Fruit fly (Drosophila melanogaster) whole organism, embryonic: ENCODE results near the gene CG12640.

Experiments
- Aef1 ChIP-seq: fragments of 200-800 bp; sonication (Bioruptor generic); IDR thresholded peaks from 3 replicates; pipeline ENCODE4 v1.3.6; 2022; ENCODE audit warnings: missing biosample characterization, missing genetic modification characterization
- BEAF-32 ChIP-seq: fragments of 200-800 bp; sonication (Bioruptor generic); optimal IDR thresholded peaks from 3 replicates; lab custom pipeline; 2017; ENCODE audit warnings: missing biosample characterization, missing genetic modification characterization, mild to moderate bottlenecking, moderate library complexity, missing genetic modification reagents
- Bgb ChIP-seq: fragments of 200-800 bp; sonication (Bioruptor generic); IDR thresholded peaks from 2 replicates; pipeline ENCODE4 v1.3.6; 2022; ENCODE audit warnings: missing biosample characterization, missing genetic modification characterization; ENCODE audit not compliant: partially characterized antibody
- CG10147 ChIP-seq: fragments of 200-800 bp; sonication (Bioruptor generic); optimal IDR thresholded peaks from 2 replicates; lab custom pipeline; 2019; ENCODE audit warnings: missing biosample characterization, mild to moderate bottlenecking, missing genetic modification characterization, moderate library complexity
- CG13287 ChIP-seq: fragments of 200-800 bp; sonication (Bioruptor generic); IDR thresholded peaks from 2 replicates; pipeline ENCODE4 v1.3.6; 2022; ENCODE audit warnings: missing biosample characterization, missing genetic modification characterization; ENCODE audit not compliant: partially characterized antibody
- CG13296 ChIP-seq: fragments of 200-800 bp; sonication (Bioruptor generic); optimal IDR thresholded peaks from 3 replicates; lab custom pipeline; 2018; ENCODE audit warnings: missing biosample characterization, mild to moderate bottlenecking, missing genetic modification characterization
- CG1647 ChIP-seq: fragments of 200-800 bp; sonication (Bioruptor generic); optimal IDR thresholded peaks from 3 replicates; lab custom pipeline; 2016; ENCODE audit warnings: missing biosample characterization, missing genetic modification characterization
- CG18011 ChIP-seq: fragments of 200-800 bp; sonication (Bioruptor generic); optimal IDR thresholded peaks from 2 replicates; lab custom pipeline; 2017; ENCODE audit warnings: missing biosample characterization, missing genetic modification characterization, mild to moderate bottlenecking, moderate library complexity, missing genotype
- CG18764 ChIP-seq: fragments of 200-800 bp; sonication (Bioruptor generic); optimal IDR thresholded peaks from 3 replicates; lab custom pipeline; 2016; ENCODE audit warnings: missing biosample characterization, missing genetic modification characterization
- CG2120 ChIP-seq: fragments of 200-800 bp; sonication (Bioruptor generic); optimal IDR thresholded peaks from 3 replicates; lab custom pipeline; 2016; ENCODE audit warnings: missing biosample characterization, missing genetic modification characterization
- CG2202 ChIP-seq: fragments of 200-800 bp; sonication (Bioruptor generic); optimal IDR thresholded peaks from 2 replicates; lab custom pipeline; 2018; ENCODE audit warnings: missing biosample characterization, mild to moderate bottlenecking, missing genetic modification characterization
- CG32767 ChIP-seq: fragments of 200-800 bp; sonication (Bioruptor generic); IDR thresholded peaks from 2 replicates; pipeline ENCODE4 v1.3.6; 2022; ENCODE audit warnings: missing biosample characterization, missing genetic modification characterization
- CG3281 ChIP-seq: fragments of 200-800 bp; sonication (Bioruptor generic); optimal IDR thresholded peaks from 3 replicates; lab custom pipeline; 2017; ENCODE audit warnings: missing biosample characterization, mild to moderate bottlenecking, missing genetic modification characterization
- CG4854 ChIP-seq: fragments of 200-800 bp; sonication (Bioruptor generic); optimal IDR thresholded peaks from 2 replicates; lab custom pipeline; 2016; ENCODE audit warnings: missing biosample characterization, missing genetic modification characterization, inconsistent platforms
- CG5953 ChIP-seq: fragments of 200-800 bp; sonication (Bioruptor generic); IDR thresholded peaks from 2 replicates; pipeline ENCODE4 v1.3.6; 2022; ENCODE audit warnings: missing biosample characterization, missing genetic modification characterization
- CG7556 ChIP-seq: fragments of 200-800 bp; sonication (Bioruptor generic); optimal IDR thresholded peaks from 2 replicates; lab custom pipeline; 2017; ENCODE audit warnings: missing biosample characterization, mild to moderate bottlenecking, missing genetic modification characterization
- CG7928 ChIP-seq: fragments of 200-800 bp; sonication (Bioruptor generic); optimal IDR thresholded peaks from 2 replicates; lab custom pipeline; 2017; ENCODE audit warnings: missing biosample characterization, mild to moderate bottlenecking, missing genetic modification characterization
- CG8388 ChIP-seq: fragments of 200-800 bp; sonication (Bioruptor generic); optimal IDR thresholded peaks from 2 replicates; lab custom pipeline; 2019; ENCODE audit warnings: missing biosample characterization, mild to moderate bottlenecking, missing genetic modification characterization, moderate library complexity
- CG8478 ChIP-seq: fragments of >200 bp; optimal IDR thresholded peaks from 2 replicates; lab custom pipeline; 2018
- CG9932 ChIP-seq: fragments of 200-800 bp; sonication (Bioruptor generic); IDR thresholded peaks from 2 replicates; pipeline ENCODE4 v1.3.6; 2022; ENCODE audit warnings: missing biosample characterization, missing genetic modification characterization
- D ChIP-seq, 2 experiments: fragments of 200-800 bp in 1 of 2; fragments of >200 bp in 1 of 2; sonication (Bioruptor generic) in 1 of 2; optimal IDR thresholded peaks; 2 replicates in 1 of 2; 3 replicates in 1 of 2; lab custom pipeline; 2017; ENCODE audit warnings: mild to moderate bottlenecking in 1 of 2, missing biosample characterization in 1 of 2, missing genetic modification characterization in 1 of 2, missing genetic modification reagents in 1 of 2
- Dfd ChIP-seq, 2 experiments: fragments of >200 bp; optimal IDR thresholded peaks; 2 replicates each; lab custom pipeline; 2017; ENCODE audit warnings: missing biosample characterization in 2 of 2, missing genetic modification characterization in 2 of 2
- Dip2 ChIP-seq: fragments of 200-800 bp; sonication (Bioruptor generic); IDR thresholded peaks from 2 replicates; pipeline ENCODE4 v1.3.6; 2022; ENCODE audit warnings: missing biosample characterization, missing genetic modification characterization
- Doc3 ChIP-seq: fragments of 200-800 bp; sonication (Bioruptor generic); IDR thresholded peaks from 3 replicates; pipeline ENCODE4 v1.3.6; 2022; ENCODE audit warnings: missing biosample characterization, missing genetic modification characterization; ENCODE audit not compliant: partially characterized antibody
- Gsc ChIP-seq: fragments of 200-800 bp; sonication (Bioruptor generic); IDR thresholded peaks from 2 replicates; pipeline ENCODE4 v1.3.6; 2022; ENCODE audit warnings: missing biosample characterization, missing genetic modification characterization
- HmgZ ChIP-seq: fragments of 200-800 bp; sonication (Bioruptor generic); optimal IDR thresholded peaks from 2 replicates; lab custom pipeline; 2018; ENCODE audit warnings: missing biosample characterization, mild to moderate bottlenecking, missing genetic modification characterization
- MBD-R2 ChIP-seq: fragments of 200-800 bp; sonication (Bioruptor generic); IDR thresholded peaks from 2 replicates; pipeline ENCODE4 v1.3.6; 2022; ENCODE audit warnings: missing biosample characterization, missing genetic modification characterization
- MESR4 ChIP-seq: fragments of 200-800 bp; sonication (Bioruptor generic); optimal IDR thresholded peaks from 2 replicates; lab custom pipeline; 2018; ENCODE audit warnings: missing biosample characterization, mild to moderate bottlenecking, missing genetic modification characterization, moderate library complexity
- NC2α ChIP-seq: fragments of 200-800 bp; sonication (Bioruptor generic); optimal IDR thresholded peaks from 2 replicates; lab custom pipeline; 2016; ENCODE audit warnings: missing biosample characterization, missing genetic modification characterization
- Nf-YB ChIP-seq: fragments of 200-800 bp; sonication (Bioruptor generic); optimal IDR thresholded peaks from 3 replicates; lab custom pipeline; 2019; ENCODE audit warnings: missing biosample characterization, mild to moderate bottlenecking, missing genetic modification characterization, moderate library complexity
- Oaz ChIP-seq: fragments of 200-800 bp; sonication (Bioruptor generic); IDR thresholded peaks from 2 replicates; pipeline ENCODE4 v1.3.6; 2022; ENCODE audit warnings: missing biosample characterization, missing genetic modification characterization
- Optix ChIP-seq: fragments of 200-800 bp; sonication (Bioruptor generic); IDR thresholded peaks from 3 replicates; pipeline ENCODE4 v1.3.6; 2022; ENCODE audit warnings: missing biosample characterization, missing genetic modification characterization
- Tbp ChIP-seq: fragments of >200 bp; optimal IDR thresholded peaks from 2 replicates; lab custom pipeline; 2018; ENCODE audit warnings: missing biosample characterization, missing genetic modification characterization
- amos ChIP-seq: fragments of 200-800 bp; sonication (Bioruptor generic); IDR thresholded peaks from 2 replicates; pipeline ENCODE4 v1.3.6; 2022; ENCODE audit warnings: missing biosample characterization, missing genetic modification characterization; ENCODE audit not compliant: partially characterized antibody
- aop ChIP-seq: fragments of 200-800 bp; sonication (Bioruptor generic); IDR thresholded peaks from 2 replicates; pipeline ENCODE4 v1.3.6; 2022; ENCODE audit warnings: missing biosample characterization, missing genetic modification characterization
- bowl ChIP-seq: fragments of 200-800 bp; sonication (Bioruptor generic); IDR thresholded peaks from 2 replicates; pipeline ENCODE4 v1.3.6; 2022; ENCODE audit warnings: missing biosample characterization, missing genetic modification characterization
- ci ChIP-seq: fragments of 200-800 bp; sonication (Bioruptor generic); IDR thresholded peaks from 3 replicates; pipeline ENCODE4 v1.3.6; 2022; ENCODE audit warnings: missing biosample characterization, missing genetic modification characterization
- fd3F ChIP-seq: fragments of 200-800 bp; sonication (Bioruptor generic); optimal IDR thresholded peaks from 2 replicates; lab custom pipeline; 2018; ENCODE audit warnings: missing biosample characterization, mild to moderate bottlenecking, missing genetic modification characterization, moderate library complexity
- gfzf ChIP-seq: fragments of 200-800 bp; sonication (Bioruptor generic); optimal IDR thresholded peaks from 2 replicates; lab custom pipeline; 2016; ENCODE audit warnings: missing biosample characterization, mild to moderate bottlenecking, missing genetic modification characterization, moderate library complexity
- knrl ChIP-seq: fragments of 200-800 bp; sonication (Bioruptor generic); IDR thresholded peaks from 3 replicates; pipeline ENCODE4 v1.3.6; 2022; ENCODE audit warnings: missing biosample characterization, missing genetic modification characterization; ENCODE audit not compliant: partially characterized antibody
- lmd ChIP-seq: fragments of 200-800 bp; sonication (Bioruptor generic); IDR thresholded peaks from 2 replicates; pipeline ENCODE4 v1.3.6; 2022; ENCODE audit warnings: missing biosample characterization, missing genetic modification characterization
- mam ChIP-seq: fragments of 200-800 bp; sonication (Bioruptor generic); optimal IDR thresholded peaks from 3 replicates; lab custom pipeline; 2016; ENCODE audit warnings: missing biosample characterization, missing genetic modification characterization
- nom ChIP-seq: fragments of 200-800 bp; sonication (Bioruptor generic); optimal IDR thresholded peaks from 2 replicates; lab custom pipeline; 2017; ENCODE audit warnings: missing biosample characterization, missing genetic modification characterization, mild to moderate bottlenecking, moderate library complexity, missing genetic modification reagents
- pita ChIP-seq: fragments of 200-800 bp; sonication (Bioruptor generic); optimal IDR thresholded peaks from 2 replicates; lab custom pipeline; 2017; ENCODE audit warnings: missing biosample characterization, mild to moderate bottlenecking, missing genetic modification characterization
- repo ChIP-seq: fragments of 200-800 bp; sonication (Bioruptor generic); optimal IDR thresholded peaks from 2 replicates; lab custom pipeline; 2016; ENCODE audit warnings: missing biosample characterization, missing genetic modification characterization
- row ChIP-seq: fragments of 200-800 bp; sonication (Bioruptor generic); IDR thresholded peaks from 3 replicates; pipeline ENCODE4 v1.3.6; 2022; ENCODE audit warnings: missing biosample characterization, missing genetic modification characterization
- slbo ChIP-seq: fragments of 200-800 bp; sonication (Bioruptor generic); IDR thresholded peaks from 2 replicates; pipeline ENCODE4 v1.3.6; 2022; ENCODE audit warnings: missing biosample characterization, missing genetic modification characterization
- slou ChIP-seq: fragments of 200-800 bp; sonication (Bioruptor generic); optimal IDR thresholded peaks from 3 replicates; lab custom pipeline; 2016; ENCODE audit warnings: missing biosample characterization, missing genetic modification characterization
- sr ChIP-seq: fragments of 200-800 bp; sonication (Bioruptor generic); IDR thresholded peaks from 3 replicates; pipeline ENCODE4 v1.3.6; 2022; ENCODE audit warnings: missing biosample characterization, missing genetic modification characterization
- tin ChIP-seq: fragments of 200-800 bp; sonication (Bioruptor generic); optimal IDR thresholded peaks from 3 replicates; lab custom pipeline; 2016; ENCODE audit warnings: missing biosample characterization, missing genetic modification characterization
- trem ChIP-seq: fragments of 200-800 bp; optimal IDR thresholded peaks from 3 replicates; lab custom pipeline; 2019; ENCODE audit warnings: missing biosample characterization, mild to moderate bottlenecking, missing genetic modification characterization, moderate library complexity

The CG12640 gene

DNA sequence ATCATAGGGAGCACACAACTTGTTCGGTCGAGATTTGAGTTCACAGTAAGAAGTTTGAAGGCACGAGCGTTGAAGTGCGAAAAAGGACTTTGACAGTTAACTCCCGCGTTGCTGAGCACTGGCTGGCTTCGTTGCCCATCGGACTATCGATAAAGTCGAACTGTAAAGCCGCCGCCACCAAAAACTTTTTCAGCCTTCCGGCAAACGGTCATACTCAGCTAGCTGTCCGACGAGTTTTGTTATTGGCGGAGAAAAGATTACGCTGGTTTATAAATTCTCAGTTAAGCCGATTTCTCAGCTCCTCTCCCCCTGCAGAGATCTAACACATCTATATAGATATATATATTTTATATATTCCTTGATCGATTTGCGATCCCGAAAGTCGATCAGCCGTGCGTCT, 46.9 kb downstream of the CG12640 start, which contains the start of the genes Psf3 and flw (continued):
- TF ChIP-seq Optix (GFP tag; lab: Robert Waterston, UW) (no peak), CG1647 (GFP tag; lab: Kevin White, UChicago) (no peak), Aef1 (GFP tag; lab: Robert Waterston, UW) (no peak), CG18764 (GFP tag; lab: Kevin White, UChicago) (peak; percentile 8), mam (GFP tag; lab: Kevin White, UChicago) (peak; percentile 7), CG2202 (tag; lab: Kevin White, UChicago) (no peak), MESR4 (GFP tag; lab: Kevin White, UChicago) (no peak), MBD-R2 (GFP tag; lab: Robert Waterston, UW) (peak; percentile 64), CG4854 (no peak), Bgb (peak; percentile 80), sr (GFP tag; lab: Robert Waterston, UW) (0 out of 3 replicates have a peak, but pooled peaks have one; percentile 18), tin (GFP tag; lab: Kevin White, UChicago) (no peak), NC2α (GFP tag; lab: Kevin White, UChicago) (no peak), Oaz (no peak), pita (no peak), amos (GFP tag; lab: Robert Waterston, UW) (peak; percentile 83), repo (GFP tag; lab: Kevin White, UChicago) (no peak), row (GFP tag; lab: Robert Waterston, UW) (peak; percentile 50; the same call in 2 of the 3 replicates), D (optimal IDR thresholded peaks at IDR 0.05; lab: Kevin White, UChicago) (no peak), D (GFP tag; optimal IDR thresholded peaks at IDR 0.05; lab: Kevin White, UChicago) (no peak), Nf-YB (no peak), Doc3 (peak; percentile 32; the same call in 2 of the 3 replicates), Tbp (GFP tag; lab: Kevin White, UChicago) (no peak), CG5953 (GFP tag; lab: Robert Waterston, UW) (0 out of 2 replicates have a peak, but pooled peaks have one; percentile 34), HmgZ (tag; lab: Kevin White, UChicago) (peak; percentile 55), lmd (peak; percentile 30; the same call in 1 of the 2 replicates), nom (peak; percentile 15), trem (tag; lab: Kevin White, UChicago) (peak; percentile 57), Gsc (GFP tag; lab: Robert Waterston, UW) (no peak), Dip2 (no peak), CG8388 (no peak), CG13287 (GFP tag; lab: Robert Waterston, UW) (peak; percentile 68), gfzf (GFP tag; lab: Kevin White, UChicago) (peak; percentile 79), aop (GFP tag; lab: Robert Waterston, UW) (no peak), CG32767 (0 out of 2 replicates have a peak, but pooled peaks have one; percentile 25), CG8478 (lab: Kevin White, UChicago) (no peak), CG18011 (GFP tag; lab: Kevin White, UChicago) (no peak), BEAF-32 (GFP tag; lab: Kevin White, UChicago) (peak; percentile 76), CG13296 (peak; percentile 9), CG2120 (peak; percentile 41), fd3F (GFP tag; lab: Kevin White, UChicago) (no peak), slou (GFP tag; lab: Kevin White, UChicago) (no peak), CG3281 (GFP tag; lab: Kevin White, UChicago) (no peak), slbo (GFP tag; lab: Robert Waterston, UW) (peak; percentile 57), CG7928 (GFP tag; lab: Kevin White, UChicago) (no peak), CG7556 (GFP tag; lab: Kevin White, UChicago) (no peak), CG9932 (GFP tag; lab: Robert Waterston, UW) (peak; percentile 62; the same call in 1 of the 2 replicates), bowl (no peak), knrl (GFP tag; lab: Robert Waterston, UW) (peak; percentile 52), Dfd (GFP tag; optimal IDR thresholded peaks at IDR 0.05; lab: Kevin White, UChicago) (no peak), CG10147 (GFP tag; lab: Kevin White, UChicago) (peak; percentile 1), ci (peak; percentile 41; the same call in 1 of the 3 replicates)
